Worm (Caenorhabditis elegans): ENCODE data around the gene nhr-92.

DNA sequence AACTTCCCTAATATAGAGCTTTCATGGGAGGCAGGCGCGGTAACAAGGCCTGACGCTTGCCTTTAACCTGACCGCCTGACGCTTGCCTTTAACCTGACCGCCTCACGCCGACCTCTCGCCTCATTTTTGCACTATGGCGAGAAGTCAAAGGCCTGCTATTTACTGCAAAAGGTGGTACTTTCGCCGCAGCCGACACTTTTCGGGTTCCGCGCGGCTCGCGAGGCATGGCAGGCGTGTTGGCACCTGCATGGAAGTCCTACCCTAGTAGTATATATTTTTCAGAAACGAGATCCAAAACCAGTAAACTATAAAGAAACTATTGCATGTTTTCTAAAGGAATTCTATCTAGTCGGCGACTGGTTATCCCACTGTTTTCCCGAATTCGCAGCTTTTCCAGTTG, 8.8 kb downstream of the nhr-92 start:
- TF ChIP-seq lag-1 (GFP tag; IDR thresholded peaks at IDR 0.05): no peak
- TF ChIP-seq ama-1 (optimal IDR thresholded peaks at IDR 0.05): no peak
- TF ChIP-seq ama-1 (GFP tag; optimal IDR thresholded peaks at IDR 0.05): no peak
- no peak for TF ChIP-seq hrde-1 (tag; optimal IDR thresholded peaks at IDR 0.05; ENCODE audit: borderline replicate concordance)
- TF ChIP-seq F37B4.10 (GFP tag; IDR thresholded peaks at IDR 0.05): no peak
- TF ChIP-seq him-1 (tag; optimal IDR thresholded peaks at IDR 0.05): no peak
- no peak for TF ChIP-seq dpl-1 (GFP tag; optimal IDR thresholded peaks at IDR 0.05)
- no peak for TF ChIP-seq B0336.3 (GFP tag; IDR thresholded peaks at IDR 0.05)

All from whole organism, young adult.